Worm (Caenorhabditis elegans) whole organism, L4 larva: ENCODE data around the gene ZK1058.9.

Experiments used
- F10B5.3 ChIP-seq: sonication (generic microtip); optimal IDR thresholded peaks from 2 replicates; lab custom pipeline; 2016; ENCODE audit warnings: mild to moderate bottlenecking, missing genetic modification characterization, missing compliant biosample characterization
- F44E2.7 ChIP-seq: fragments of 200-800 bp; sonication (Bioruptor generic); IDR thresholded peaks from 2 replicates; pipeline ENCODE4 v2.1.2; 2022; ENCODE audit warnings: missing genetic modification characterization, missing compliant biosample characterization
- T20F7.1 ChIP-seq: fragments of 200-800 bp; sonication (Bioruptor generic); optimal IDR thresholded peaks from 2 replicates; lab custom pipeline; 2018; ENCODE audit warnings: mild to moderate bottlenecking, missing genetic modification characterization, missing compliant biosample characterization
- Y5F2A.4 ChIP-seq: fragments of 200-800 bp; sonication (Bioruptor generic); optimal IDR thresholded peaks from 2 replicates; lab custom pipeline; 2018; ENCODE audit warnings: mild to moderate bottlenecking, missing genetic modification characterization, missing compliant biosample characterization
- ZK337.2 ChIP-seq: fragments of 200-800 bp; sonication (Bioruptor generic); IDR thresholded peaks from 2 replicates; pipeline ENCODE4 v1.3.6; 2022; ENCODE audit warnings: missing genetic modification reagents, missing genetic modification characterization, missing compliant biosample characterization
- aha-1 ChIP-seq: fragments of 150-350 bp; peaks from one replicate; lab custom pipeline; 2014; ENCODE audit warnings: missing biosample characterization, missing genetic modification characterization
- arid-1 ChIP-seq: fragments of 200-800 bp; sonication (Bioruptor generic); conservative IDR thresholded peaks from 2 replicates; pipeline ENCODE4 v1.3.6; 2022; ENCODE audit warnings: missing genetic modification reagents, missing genetic modification characterization, missing compliant biosample characterization
- attf-4 ChIP-seq: sonication (generic microtip); optimal IDR thresholded peaks from 3 replicates; lab custom pipeline; 2017; ENCODE audit warnings: missing biosample characterization, missing genetic modification characterization
- ceh-44 ChIP-seq: fragments of 200-800 bp; sonication (Bioruptor generic); IDR thresholded peaks from 2 replicates; pipeline ENCODE4 v1.3.6; 2022; ENCODE audit warnings: missing genetic modification reagents, missing genetic modification characterization, missing compliant biosample characterization
- ceh-62 ChIP-seq: sonication (generic microtip); optimal IDR thresholded peaks from 2 replicates; lab custom pipeline; 2017; ENCODE audit warnings: missing biosample characterization, missing genetic modification characterization
- ceh-82 ChIP-seq: sonication (generic microtip); optimal IDR thresholded peaks from 2 replicates; lab custom pipeline; 2017; ENCODE audit warnings: missing biosample characterization, missing genetic modification characterization
- ces-1 ChIP-seq: fragments of 150-350 bp; sonication (generic microtip); optimal IDR thresholded peaks from 4 replicates; lab custom pipeline; 2014; ENCODE audit warnings: missing biosample characterization, missing genetic modification reagents, missing genetic modification characterization
- cey-2 ChIP-seq: sonication (generic microtip); optimal IDR thresholded peaks from 3 replicates; lab custom pipeline; 2017; ENCODE audit warnings: missing genetic modification characterization, mild to moderate bottlenecking, missing compliant biosample characterization, antibody characterized with exemption, borderline replicate concordance; ENCODE audit not compliant: insufficient read depth
- ctbp-1 ChIP-seq: fragments of 200-800 bp; sonication (Bioruptor generic); IDR thresholded peaks from 2 replicates; pipeline ENCODE4 v1.3.6; 2022; ENCODE audit warnings: missing genetic modification reagents, missing genetic modification characterization, missing compliant biosample characterization
- daf-16 ChIP-seq, 3 experiments: sonication (generic microtip); optimal IDR thresholded peaks; 2 replicates each; lab custom pipeline; 2016 to 2017; ENCODE audit warnings: missing genetic modification characterization in 3 of 3, missing genetic modification reagents in 3 of 3, mild to moderate bottlenecking in 2 of 3, missing compliant biosample characterization in 2 of 3, missing biosample characterization in 1 of 3, moderate library complexity in 1 of 3
- dve-1 ChIP-seq: sonication (generic microtip); optimal IDR thresholded peaks from 2 replicates; lab custom pipeline; 2017; ENCODE audit warnings: antibody characterized with exemption, mild to moderate bottlenecking, missing genetic modification characterization, missing compliant biosample characterization; ENCODE audit not compliant: insufficient read depth
- egl-43 ChIP-seq: fragments of 200-800 bp; sonication (Bioruptor generic); IDR thresholded peaks from 2 replicates; pipeline ENCODE4 v1.3.6; 2022; ENCODE audit warnings: missing genetic modification reagents, missing genetic modification characterization, missing compliant biosample characterization
- fkh-10 ChIP-seq: fragments of 150-350 bp; optimal IDR thresholded peaks from 2 replicates; lab custom pipeline; 2014; ENCODE audit warnings: missing biosample characterization, missing genetic modification reagents, missing genetic modification characterization
- fos-1 ChIP-seq: fragments of 150-350 bp; optimal IDR thresholded peaks from 2 replicates; lab custom pipeline; 2014; ENCODE audit warnings: missing biosample characterization, missing genetic modification characterization
- gei-8 ChIP-seq: fragments of 200-800 bp; sonication (Bioruptor generic); optimal IDR thresholded peaks from 2 replicates; lab custom pipeline; 2018; ENCODE audit warnings: mild to moderate bottlenecking, missing genetic modification characterization, missing compliant biosample characterization
- hif-1 ChIP-seq, 2 experiments: sonication (generic microtip); optimal IDR thresholded peaks; 2 replicates each; lab custom pipeline; 2016 to 2017; ENCODE audit warnings: missing compliant biosample characterization in 2 of 2, missing genetic modification characterization in 2 of 2, missing genetic modification reagents in 2 of 2, missing genotype in 2 of 2, mild to moderate bottlenecking in 1 of 2
- hlh-30 ChIP-seq: sonication (generic microtip); optimal IDR thresholded peaks from 2 replicates; lab custom pipeline; 2017; ENCODE audit warnings: antibody characterized with exemption, mild to moderate bottlenecking, missing genetic modification characterization, missing compliant biosample characterization; ENCODE audit not compliant: insufficient read depth
- lin-15B ChIP-seq: fragments of 150-350 bp; sonication (generic microtip); optimal IDR thresholded peaks from 3 replicates; lab custom pipeline; 2014; ENCODE audit warnings: missing biosample characterization, missing genetic modification characterization
- lir-3 ChIP-seq: sonication (generic microtip); optimal IDR thresholded peaks from 2 replicates; lab custom pipeline; 2016; ENCODE audit warnings: mild to moderate bottlenecking, missing genetic modification characterization, missing compliant biosample characterization
- lsy-2 ChIP-seq, 2 experiments: fragments of 150-350 bp in 1 of 2; sonication (generic microtip) in 1 of 2; optimal IDR thresholded peaks; 2 replicates each; lab custom pipeline; 2014 to 2017; ENCODE audit warnings: missing biosample characterization in 2 of 2, missing genetic modification characterization in 2 of 2
- mdl-1 ChIP-seq, 2 experiments: fragments of 150-350 bp in 1 of 2; sonication (generic microtip) in 1 of 2; optimal IDR thresholded peaks; 2 replicates each; lab custom pipeline; 2014 to 2017; ENCODE audit warnings: missing biosample characterization in 2 of 2, missing genetic modification characterization in 2 of 2
- mdt-29 ChIP-seq: fragments of 200-800 bp; sonication (Bioruptor generic); IDR thresholded peaks from 2 replicates; pipeline ENCODE4 v1.3.6; 2022; ENCODE audit warnings: missing genetic modification reagents, missing genetic modification characterization, missing compliant biosample characterization
- mxl-2 ChIP-seq: fragments of 200-800 bp; sonication (Bioruptor generic); conservative IDR thresholded peaks from 2 replicates; pipeline ENCODE4 v1.3.6; 2022; ENCODE audit warnings: missing genetic modification reagents, missing genetic modification characterization, missing compliant biosample characterization
- nhr-237 ChIP-seq: sonication (generic microtip); optimal IDR thresholded peaks from 2 replicates; lab custom pipeline; 2017; ENCODE audit warnings: missing biosample characterization, missing genetic modification characterization
- nhr-28 ChIP-seq: fragments of 150-350 bp; optimal IDR thresholded peaks from 2 replicates; lab custom pipeline; 2014; ENCODE audit warnings: missing biosample characterization, missing genetic modification characterization
- nhr-42 ChIP-seq: fragments of 200-800 bp; sonication (Bioruptor generic); IDR thresholded peaks from 2 replicates; pipeline ENCODE4 v1.3.6; 2022; ENCODE audit warnings: missing genetic modification characterization, missing compliant biosample characterization
- nhr-76 ChIP-seq: fragments of 150-350 bp; optimal IDR thresholded peaks from 2 replicates; lab custom pipeline; 2014; ENCODE audit warnings: missing biosample characterization, missing genetic modification characterization
- nhr-77 ChIP-seq: fragments of 150-350 bp; optimal IDR thresholded peaks from 2 replicates; lab custom pipeline; 2014; ENCODE audit warnings: missing biosample characterization, missing genetic modification characterization
- php-3 ChIP-seq: fragments of 200-800 bp; sonication (Bioruptor generic); IDR thresholded peaks from 2 replicates; pipeline ENCODE4 v1.3.6; 2022; ENCODE audit warnings: missing genetic modification reagents, missing genetic modification characterization, missing compliant biosample characterization
- pqm-1 ChIP-seq: sonication (generic microtip); optimal IDR thresholded peaks from 2 replicates; lab custom pipeline; 2017; ENCODE audit warnings: missing biosample characterization, missing genetic modification characterization
- rbr-2 ChIP-seq: sonication (generic microtip); optimal IDR thresholded peaks from 2 replicates; lab custom pipeline; 2016; ENCODE audit warnings: missing genotype, missing genetic modification characterization, missing compliant biosample characterization
- saeg-2 ChIP-seq: fragments of 200-800 bp; sonication (Bioruptor generic); IDR thresholded peaks from 2 replicates; pipeline ENCODE4 v1.3.6; 2022; ENCODE audit warnings: missing genetic modification reagents, missing genetic modification characterization, missing compliant biosample characterization
- set-16 ChIP-seq: fragments of 200-800 bp; sonication (Bioruptor generic); IDR thresholded peaks from 2 replicates; pipeline ENCODE4 v1.3.6; 2022; ENCODE audit warnings: missing genetic modification reagents, missing genetic modification characterization, missing compliant biosample characterization
- snpc-1.2 ChIP-seq: fragments of 200-800 bp; sonication (Bioruptor generic); IDR thresholded peaks from 2 replicates; pipeline ENCODE4 v1.3.6; 2022; ENCODE audit warnings: missing genetic modification reagents, missing genetic modification characterization, missing compliant biosample characterization
- snpc-4 ChIP-seq: fragments of 150-350 bp; optimal IDR thresholded peaks from 2 replicates; lab custom pipeline; 2014; ENCODE audit warnings: missing biosample characterization, missing genetic modification characterization
- spr-3 ChIP-seq: fragments of 200-800 bp; sonication (Bioruptor generic); optimal IDR thresholded peaks from 2 replicates; lab custom pipeline; 2018; ENCODE audit warnings: mild to moderate bottlenecking, missing genetic modification characterization, missing compliant biosample characterization
- unc-62 ChIP-seq, 3 experiments: fragments of 150-350 bp in 1 of 3; sonication (generic microtip); optimal IDR thresholded peaks in 2 of 3; peaks in 1 of 3; 1 replicate in 1 of 3; 2 replicates in 2 of 3; lab custom pipeline; 2014 to 2017; ENCODE audit warnings: missing biosample characterization in 3 of 3, missing genetic modification characterization in 3 of 3, missing genetic modification reagents in 3 of 3, missing genotype in 1 of 3
- vab-7 ChIP-seq: fragments of 200-800 bp; sonication (Bioruptor generic); IDR thresholded peaks from 2 replicates; pipeline ENCODE4 v1.3.6; 2022; ENCODE audit warnings: missing genetic modification reagents, missing genetic modification characterization, missing compliant biosample characterization
- zag-1 ChIP-seq: fragments of 150-350 bp; optimal IDR thresholded peaks from 2 replicates; lab custom pipeline; 2014; ENCODE audit warnings: missing biosample characterization, missing genetic modification characterization
- zfp-2 ChIP-seq: sonication (generic microtip); optimal IDR thresholded peaks from 2 replicates; lab custom pipeline; 2016; ENCODE audit warnings: mild to moderate bottlenecking, missing genetic modification characterization, missing compliant biosample characterization
- zfp-3 ChIP-seq: fragments of 200-800 bp; sonication (Bioruptor generic); conservative IDR thresholded peaks from 2 replicates; pipeline ENCODE4 v1.3.6; 2022; ENCODE audit warnings: missing genetic modification reagents, missing genetic modification characterization, missing compliant biosample characterization
- zip-2 ChIP-seq: fragments of 150-350 bp; optimal IDR thresholded peaks from 2 replicates; lab custom pipeline; 2014; ENCODE audit warnings: missing biosample characterization, missing genetic modification characterization
- ztf-7 ChIP-seq: fragments of 150-350 bp; optimal IDR thresholded peaks from 2 replicates; lab custom pipeline; 2014; ENCODE audit warnings: missing biosample characterization, missing genetic modification characterization

The ZK1058.9 gene

DNA sequence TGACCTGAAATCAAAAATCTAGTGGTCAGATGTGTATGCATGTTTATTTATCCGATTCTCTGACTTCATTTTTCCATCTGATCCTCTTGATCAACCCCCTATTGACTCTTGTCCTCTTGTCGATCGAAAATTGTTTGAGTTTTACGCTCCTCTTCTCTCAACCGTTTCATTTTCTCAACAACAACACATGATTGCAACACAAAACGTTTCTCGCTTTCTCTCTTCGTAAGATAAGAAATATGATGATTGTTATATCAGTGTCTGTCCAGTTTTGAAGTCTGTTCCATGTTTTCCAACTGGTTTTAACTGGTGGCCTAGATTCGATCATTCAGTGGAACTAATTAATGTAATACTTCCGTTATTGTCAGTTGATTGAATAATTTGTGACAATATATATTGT lies 26.0 kb upstream of the ZK1058.9 start:
- TF ChIP-seq egl-43 (no peak), lir-3 (tag; lab: Kevin White, UChicago) (no peak), set-16 (GFP tag; lab: Robert Waterston, UW) (no peak), mdl-1 (tag; optimal IDR thresholded peaks at IDR 0.05; lab: Kevin White, UChicago) (peak in 1 of 2 experiments; percentile 75), nhr-76 (no peak), unc-62 (GFP tag; optimal IDR thresholded peaks at IDR 0.05 in 1 of 2; lab: Kevin White, UChicago) (peak in 1 of 2 experiments; percentile 90), unc-62 (tag; optimal IDR thresholded peaks at IDR 0.05; lab: Kevin White, UChicago) (no peak), aha-1 (tag; lab: Kevin White, UChicago) (peak; percentile 46), ceh-62 (no peak), nhr-28 (tag; lab: Kevin White, UChicago) (peak; percentile 88), spr-3 (no peak), dve-1 (tag; lab: Kevin White, UChicago) (peak; percentile 9), nhr-42 (GFP tag; lab: Robert Waterston, UW) (no peak), snpc-1.2 (GFP tag; lab: Robert Waterston, UW) (no peak), fos-1 (tag; lab: Kevin White, UChicago) (no peak), hlh-30 (peak; percentile 81), gei-8 (GFP tag; lab: Kevin White, UChicago) (no peak), F10B5.3 (tag; lab: Kevin White, UChicago) (no peak), zip-2 (tag; lab: Kevin White, UChicago) (no peak), rbr-2 (tag; lab: Kevin White, UChicago) (no peak), saeg-2 (GFP tag; lab: Robert Waterston, UW) (no peak), ceh-44 (GFP tag; lab: Robert Waterston, UW) (no peak), arid-1 (GFP tag; lab: Robert Waterston, UW) (no peak), F44E2.7 (GFP tag; lab: Robert Waterston, UW) (no peak), ZK337.2 (GFP tag; lab: Robert Waterston, UW) (no peak), ces-1 (GFP tag; lab: Kevin White, UChicago) (no peak), nhr-237 (tag; lab: Kevin White, UChicago) (no peak), zfp-2 (tag; lab: Kevin White, UChicago) (no peak), T20F7.1 (GFP tag; lab: Kevin White, UChicago) (no peak), php-3 (GFP tag; lab: Robert Waterston, UW) (no peak), fkh-10 (GFP tag; lab: Kevin White, UChicago) (no peak), zfp-3 (no peak), vab-7 (no peak), ctbp-1 (GFP tag; lab: Robert Waterston, UW) (no peak), Y5F2A.4 (GFP tag; lab: Kevin White, UChicago) (no peak), cey-2 (tag; lab: Kevin White, UChicago) (no peak), zag-1 (tag; lab: Kevin White, UChicago) (no peak), nhr-77 (tag; lab: Kevin White, UChicago) (peak; percentile 77), ceh-82 (tag; lab: Kevin White, UChicago) (no peak), daf-16 (GFP tag; optimal IDR thresholded peaks at IDR 0.05; lab: Kevin White, UChicago) (peak in 1 of 2 experiments; percentile 51), daf-16 (tag; optimal IDR thresholded peaks at IDR 0.05; lab: Kevin White, UChicago) (peak; percentile 59), attf-4 (tag; lab: Kevin White, UChicago) (no peak), pqm-1 (tag; lab: Kevin White, UChicago) (peak; percentile 62), mxl-2 (GFP tag; lab: Robert Waterston, UW) (no peak), lsy-2 (tag; optimal IDR thresholded peaks at IDR 0.05; lab: Kevin White, UChicago) (peak in 1 of 2 experiments; percentile 32), ztf-7 (no peak), hif-1 (tag; optimal IDR thresholded peaks at IDR 0.05; lab: Kevin White, UChicago) (no peak), snpc-4 (no peak), lin-15B (tag; lab: Kevin White, UChicago) (no peak), mdt-29 (GFP tag; lab: Robert Waterston, UW) (no peak)
